Worm (Caenorhabditis elegans) whole organism, young adult: ENCODE data around the gene irld-61.

ENCODE experiments used
- ZK185.1 ChIP-seq: sonication (generic microtip); optimal IDR thresholded peaks from 2 replicates; lab custom pipeline; 2016; ENCODE audit warnings: mild to moderate bottlenecking, missing genetic modification characterization, missing compliant biosample characterization; ENCODE audit not compliant: poor library complexity, severe bottlenecking
- attf-3 ChIP-seq: fragments of 200-800 bp; sonication (Bioruptor generic); conservative IDR thresholded peaks from 2 replicates; pipeline ENCODE4 v1.3.6; 2022; ENCODE audit warnings: missing genetic modification reagents, missing genetic modification characterization, missing compliant biosample characterization
- ceh-27 ChIP-seq: fragments of 200-800 bp; sonication (Bioruptor generic); optimal IDR thresholded peaks from 2 replicates; lab custom pipeline; 2018; ENCODE audit warnings: mild to moderate bottlenecking, missing genetic modification characterization, moderate library complexity, missing compliant biosample characterization

The irld-61 gene

ce11 chrIII:12818050-12818738 is 53.8 kb downstream of the irld-61 start, which contains the start of gene arx-5:
TSS of gene arx-5 (minus strand) at chrIII:12818100.
- TF ChIP-seq ZK185.1 (tag; lab: Kevin White, UChicago), result no peak
- peak; percentile 90 for TF ChIP-seq attf-3 (GFP tag; lab: Robert Waterston, UW)
- TF ChIP-seq ceh-27 (GFP tag; lab: Kevin White, UChicago), result no peak
